Worm (Caenorhabditis elegans): ENCODE measurements around the gene tomm-20.

The tomm-20 gene

DNA sequence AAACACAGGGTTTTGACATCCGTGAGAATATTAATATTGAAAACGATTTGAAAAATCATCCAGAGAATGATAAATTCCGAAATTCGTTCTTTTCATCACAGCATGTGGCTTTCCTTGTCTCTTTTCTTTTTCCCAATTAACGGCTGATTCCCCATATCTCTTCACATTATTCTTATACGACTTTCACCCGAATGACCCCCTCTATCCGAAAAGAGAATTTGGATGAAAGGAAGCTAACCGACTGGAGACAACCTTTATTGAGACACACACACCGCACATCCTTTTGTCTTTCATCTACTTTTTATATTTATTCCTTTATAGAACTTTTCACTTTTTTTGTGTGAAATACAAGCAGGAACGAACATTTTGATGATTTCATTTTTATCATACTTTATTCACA is 14.4 kb upstream of the tomm-20 start:
- TF ChIP-seq cnd-1 (tag; optimal IDR thresholded peaks at IDR 0.05), result no peak
- peak; percentile 83 for TF ChIP-seq blmp-1 (tag; optimal IDR thresholded peaks at IDR 0.05)
- no peak for TF ChIP-seq ceh-83 (GFP tag; optimal IDR thresholded peaks at IDR 0.05)

DNA sequence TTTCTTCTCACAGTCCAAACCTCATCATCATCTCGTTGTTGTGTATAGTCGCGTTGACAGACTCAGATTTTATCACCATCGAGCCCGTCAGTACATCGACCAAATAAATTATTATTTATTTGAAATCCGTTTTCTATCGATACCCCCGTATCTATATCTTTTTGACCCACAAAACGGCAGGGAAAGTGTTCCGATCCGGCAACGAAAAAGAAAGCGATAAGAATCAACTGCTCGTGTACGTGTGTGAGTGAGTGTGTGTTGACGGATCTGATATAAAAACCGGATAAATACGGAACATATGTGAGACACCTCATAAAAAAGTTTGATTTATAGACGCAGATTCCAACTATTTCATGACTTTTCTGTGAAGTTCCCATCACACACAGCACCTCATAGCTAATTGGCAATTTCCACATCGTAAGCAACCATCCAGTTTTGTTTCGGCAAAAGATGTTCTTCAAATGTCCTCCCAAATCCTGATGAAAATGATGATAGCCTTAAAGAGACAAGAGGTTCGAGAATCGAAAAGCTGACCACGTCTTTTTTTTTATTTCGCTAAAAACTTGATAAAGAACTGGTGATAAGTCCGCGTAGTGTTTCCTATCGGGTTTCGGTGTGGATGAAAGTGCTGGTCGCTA is 11.0 kb upstream of the tomm-20 start:
- TF ChIP-seq elt-1 (tag; optimal IDR thresholded peaks at IDR 0.05; ENCODE audit: borderline replicate concordance, insufficient read depth), result peak; percentile 87
- peak; percentile 8 for TF ChIP-seq blmp-1 (tag; optimal IDR thresholded peaks at IDR 0.05)
- no peak for TF ChIP-seq bed-3 (GFP tag; optimal IDR thresholded peaks at IDR 0.05)
- TF ChIP-seq lin-13 (tag; optimal IDR thresholded peaks at IDR 0.05), result no peak
- no peak for TF ChIP-seq flh-1 (GFP tag; optimal IDR thresholded peaks at IDR 0.05)
- TF ChIP-seq unc-62 (GFP tag; optimal IDR thresholded peaks at IDR 0.05), result peak; percentile 50
- TF ChIP-seq ztf-11 (tag; optimal IDR thresholded peaks at IDR 0.05), result no peak
- peak; percentile 6 for TF ChIP-seq tbx-8 (GFP tag; optimal IDR thresholded peaks at IDR 0.05)
- peak; percentile 16 for TF ChIP-seq ham-2 (GFP tag; optimal IDR thresholded peaks at IDR 0.05)
- TF ChIP-seq pha-4 (tag; optimal IDR thresholded peaks at IDR 0.05), result no peak
- TF ChIP-seq unc-120 (tag; optimal IDR thresholded peaks at IDR 0.05; ENCODE audit: poor library complexity, severe bottlenecking), result no peak
- no peak for TF ChIP-seq sem-2 (GFP tag; optimal IDR thresholded peaks at IDR 0.05)
- no peak for TF ChIP-seq nhr-237 (tag; optimal IDR thresholded peaks at IDR 0.05)
- TF ChIP-seq M03D4.4 (tag; optimal IDR thresholded peaks at IDR 0.05), result peak; percentile 39
- no peak for TF ChIP-seq nhr-28 (tag; optimal IDR thresholded peaks at IDR 0.05)

DNA sequence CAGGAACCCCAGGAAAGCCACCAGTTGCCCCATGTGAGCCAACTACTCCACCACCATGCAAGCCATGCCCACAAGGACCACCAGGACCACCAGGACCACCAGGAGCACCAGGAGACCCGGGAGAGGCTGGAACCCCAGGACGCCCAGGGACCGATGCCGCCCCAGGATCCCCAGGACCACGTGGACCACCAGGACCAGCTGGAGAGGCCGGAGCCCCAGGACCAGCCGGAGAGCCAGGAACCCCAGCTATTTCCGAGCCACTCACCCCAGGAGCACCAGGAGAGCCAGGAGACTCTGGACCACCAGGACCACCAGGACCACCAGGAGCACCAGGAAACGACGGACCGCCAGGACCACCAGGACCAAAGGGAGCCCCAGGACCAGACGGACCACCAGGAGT is 10.2 kb upstream of the tomm-20 start:
- TF ChIP-seq mls-2 (tag; optimal IDR thresholded peaks at IDR 0.05) (peak; percentile 44), ces-1 (GFP tag; optimal IDR thresholded peaks at IDR 0.05) (no peak), snpc-4 (tag; optimal IDR thresholded peaks at IDR 0.05) (no peak)

- TF ChIP-seq ceh-83 (GFP tag; optimal IDR thresholded peaks at IDR 0.05) (peak; percentile 66), ham-2 (GFP tag; optimal IDR thresholded peaks at IDR 0.05) (peak; percentile 52), unc-120 (tag; optimal IDR thresholded peaks at IDR 0.05; ENCODE audit: poor library complexity, severe bottlenecking) (no peak)
Observed at ce11 chrV:12352881-12353280, 9.6 kb upstream of the tomm-20 start.

DNA sequence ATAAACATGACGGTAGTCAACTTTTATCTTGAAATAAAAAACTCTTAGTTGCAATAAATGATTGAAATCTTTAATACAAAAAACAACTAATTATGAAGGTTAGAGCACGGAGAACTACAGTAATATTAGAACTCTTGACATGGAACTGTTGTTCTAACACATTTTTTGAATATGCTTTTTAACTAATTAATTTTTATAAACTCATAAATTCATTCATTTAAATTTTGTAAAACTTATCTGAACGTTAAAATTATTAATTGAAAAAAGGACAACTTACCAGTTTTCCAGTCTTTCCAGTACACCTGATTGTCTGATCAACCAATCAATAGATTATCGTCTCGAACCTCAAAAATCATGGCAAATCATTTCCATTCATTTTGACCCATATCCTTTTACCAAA is 9.2 kb upstream of the tomm-20 start, which contains the start of gene sqt-3:
Gene sqt-3, plus strand, starts transcription at position 301 of the 400 bp plus-strand sequence.
- TF ChIP-seq nhr-76 (tag; optimal IDR thresholded peaks at IDR 0.05) (no peak), sem-2 (GFP tag; optimal IDR thresholded peaks at IDR 0.05) (no peak), ham-2 (GFP tag; optimal IDR thresholded peaks at IDR 0.05) (no peak), nhr-237 (tag; optimal IDR thresholded peaks at IDR 0.05) (no peak), unc-120 (tag; optimal IDR thresholded peaks at IDR 0.05; ENCODE audit: poor library complexity, severe bottlenecking) (no peak), lsy-2 (tag; optimal IDR thresholded peaks at IDR 0.05) (no peak), tbx-8 (GFP tag; optimal IDR thresholded peaks at IDR 0.05) (no peak), bed-3 (GFP tag; optimal IDR thresholded peaks at IDR 0.05) (no peak), ztf-11 (tag; optimal IDR thresholded peaks at IDR 0.05) (no peak), unc-62 (GFP tag; optimal IDR thresholded peaks at IDR 0.05) (no peak), mab-5 (tag; optimal IDR thresholded peaks at IDR 0.05) (no peak)

ce11 chrV:12351842-12352241 is 8.6 kb upstream of the tomm-20 start:
- TF ChIP-seq elt-1 (tag; optimal IDR thresholded peaks at IDR 0.05; ENCODE audit: borderline replicate concordance, insufficient read depth) (peak; percentile 68), sem-2 (GFP tag; optimal IDR thresholded peaks at IDR 0.05) (no peak), zip-8 (tag; optimal IDR thresholded peaks at IDR 0.05) (no peak)

ce11 chrV:12349365-12349764 is 6.1 kb upstream of the tomm-20 start:
- TF ChIP-seq lin-32 (GFP tag; optimal IDR thresholded peaks at IDR 0.05), result no peak
- TF ChIP-seq blmp-1 (tag; optimal IDR thresholded peaks at IDR 0.05), result peak; percentile 53
- peak; percentile 66 for TF ChIP-seq elt-1 (tag; optimal IDR thresholded peaks at IDR 0.05; ENCODE audit: borderline replicate concordance, insufficient read depth)
- TF ChIP-seq elt-3 (tag; optimal IDR thresholded peaks at IDR 0.05), result peak; percentile 39

All from whole organism, mixed stage, embryonic.